Worm (Caenorhabditis elegans): ENCODE measurements around the gene K02E10.4.

Gene K02E10.4

ce11 chrX:2495865-2496314 is 12.8 kb downstream of the K02E10.4 start, which contains the start of gene rabr-1:
TSS of gene rabr-1 (plus strand) at chrX:2496180.
- no peak for TF ChIP-seq aha-1 (tag; optimal IDR thresholded peaks at IDR 0.05)
- no peak for TF ChIP-seq ceh-63 (GFP tag; optimal IDR thresholded peaks at IDR 0.05)
- TF ChIP-seq lsy-2 (tag; optimal IDR thresholded peaks at IDR 0.05) = peak in 1 of 2 experiments; percentile 58
- TF ChIP-seq mab-9 (GFP tag; IDR thresholded peaks at IDR 0.05) = no peak
- peak; percentile 97 for TF ChIP-seq skn-1 (tag; optimal IDR thresholded peaks at IDR 0.05)
- no peak for TF ChIP-seq ama-1 (optimal IDR thresholded peaks at IDR 0.05)
- no peak for TF ChIP-seq pqm-1 (tag; optimal IDR thresholded peaks at IDR 0.05)
- peak; percentile 97 for TF ChIP-seq nhr-85 (tag)
- no peak for TF ChIP-seq lin-15B (tag; optimal IDR thresholded peaks at IDR 0.05)
- no peak for TF ChIP-seq unc-62 (GFP tag; optimal IDR thresholded peaks at IDR 0.05)
- TF ChIP-seq swsn-7 (tag; optimal IDR thresholded peaks at IDR 0.05) = peak; percentile 18
- TF ChIP-seq Y116A8C.19 (tag; optimal IDR thresholded peaks at IDR 0.05; ENCODE audit: borderline replicate concordance) = no peak
- peak; percentile 54 for TF ChIP-seq irx-1 (tag; optimal IDR thresholded peaks at IDR 0.05)
- no peak for TF ChIP-seq nhr-237 (tag; optimal IDR thresholded peaks at IDR 0.05)
- TF ChIP-seq tbx-2 (tag; optimal IDR thresholded peaks at IDR 0.05) = peak; percentile 61
- peak; percentile 32 for TF ChIP-seq rnt-1 (tag; optimal IDR thresholded peaks at IDR 0.05)
- peak; percentile 89 for TF ChIP-seq blmp-1 (tag; optimal IDR thresholded peaks at IDR 0.05)
- TF ChIP-seq jun-1 (tag; optimal IDR thresholded peaks at IDR 0.05) = no peak
- TF ChIP-seq lin-14 (GFP tag; optimal IDR thresholded peaks at IDR 0.05) = peak; percentile 91
- no peak for TF ChIP-seq nhr-84 (tag; optimal IDR thresholded peaks at IDR 0.05)
- no peak for TF ChIP-seq alr-1 (tag; optimal IDR thresholded peaks at IDR 0.05; ENCODE audit: borderline replicate concordance)
- TF ChIP-seq nhr-19 (GFP tag; conservative IDR thresholded peaks at IDR 0.05) = peak; percentile 62
- TF ChIP-seq aly-2 (tag; optimal IDR thresholded peaks at IDR 0.05) = no peak
- TF ChIP-seq lir-3 (tag; optimal IDR thresholded peaks at IDR 0.05; ENCODE audit: poor library complexity) = peak; percentile 17
- TF ChIP-seq unc-30 (tag; optimal IDR thresholded peaks at IDR 0.05) = no peak
- TF ChIP-seq nhr-28 (tag; optimal IDR thresholded peaks at IDR 0.05) = no peak
- TF ChIP-seq efl-1 (optimal IDR thresholded peaks at IDR 0.05) = peak in 1 of 2 experiments; percentile 33
- TF ChIP-seq efl-1 (GFP tag; optimal IDR thresholded peaks at IDR 0.05 in 1 of 2) = no peak
- TF ChIP-seq nhr-71 (tag; optimal IDR thresholded peaks at IDR 0.05) = peak; percentile 62
- peak; percentile 47 for TF ChIP-seq grh-1 (GFP tag; IDR thresholded peaks at IDR 0.05)
- TF ChIP-seq snu-23 (GFP tag; optimal IDR thresholded peaks at IDR 0.05) = peak; percentile 75
- peak in 1 of 3 experiments; percentile 1 for TF ChIP-seq dpl-1 (GFP tag; optimal IDR thresholded peaks at IDR 0.05)
- TF ChIP-seq nhr-11 (tag; optimal IDR thresholded peaks at IDR 0.05) = no peak
- no peak for TF ChIP-seq egl-27 (tag; optimal IDR thresholded peaks at IDR 0.05)
- TF ChIP-seq mep-1 (tag; optimal IDR thresholded peaks at IDR 0.05) = peak; percentile 41
- peak; percentile 22 for TF ChIP-seq nhr-77 (tag; optimal IDR thresholded peaks at IDR 0.05)
- TF ChIP-seq fkh-4 (tag; optimal IDR thresholded peaks at IDR 0.05; ENCODE audit: borderline replicate concordance) = no peak
- peak; percentile 45 to 46 for TF ChIP-seq lin-35 (GFP tag; optimal IDR thresholded peaks at IDR 0.05)
- peak in 1 of 2 experiments; percentile 64 for TF ChIP-seq mdl-1 (tag; optimal IDR thresholded peaks at IDR 0.05)
- no peak for TF ChIP-seq nhr-76 (tag; optimal IDR thresholded peaks at IDR 0.05)
- TF ChIP-seq mef-2 (tag; optimal IDR thresholded peaks at IDR 0.05) = no peak
- TF ChIP-seq sptf-1 (tag; optimal IDR thresholded peaks at IDR 0.05) = no peak
- peak; percentile 73 for TF ChIP-seq nhr-20 (tag; optimal IDR thresholded peaks at IDR 0.05)
- TF ChIP-seq nhr-90 (tag; optimal IDR thresholded peaks at IDR 0.05; ENCODE audit: poor library complexity) = peak; percentile 46
- peak; percentile 33 for TF ChIP-seq C16A3.4 (tag; optimal IDR thresholded peaks at IDR 0.05)
- no peak for TF ChIP-seq zag-1 (tag; optimal IDR thresholded peaks at IDR 0.05)
- no peak for TF ChIP-seq dsc-1 (tag; optimal IDR thresholded peaks at IDR 0.05)
- peak in 1 of 3 experiments; percentile 6 for TF ChIP-seq ceh-82 (tag; optimal IDR thresholded peaks at IDR 0.05)
- peak; percentile 69 for TF ChIP-seq unc-130 (tag; optimal IDR thresholded peaks at IDR 0.05)
- peak; percentile 43 for TF ChIP-seq nhr-47 (tag; optimal IDR thresholded peaks at IDR 0.05)
- TF ChIP-seq C34B4.2 (tag; optimal IDR thresholded peaks at IDR 0.05) = no peak
- no peak for TF ChIP-seq lin-13 (GFP tag; optimal IDR thresholded peaks at IDR 0.05)
- TF ChIP-seq fkh-10 (GFP tag; optimal IDR thresholded peaks at IDR 0.05) = no peak
- TF ChIP-seq elt-3 (tag; optimal IDR thresholded peaks at IDR 0.05) = peak in 4 of 6 experiments; percentile 47 to 85 (median 62)

All from whole organism, L1 larva.